Fruit fly (Drosophila melanogaster): ENCODE data around the gene CG42788.
A peak's percentile ranks its signal among the peaks of the same experiment; 100 is the strongest.

The CG42788 gene

dm6 chr3R:15089250-15089921 is 42.3 kb downstream of the CG42788 start (continued):
- TF ChIP-seq repo (GFP tag; optimal IDR thresholded peaks at IDR 0.05) (no peak), CG11695 (GFP tag; IDR thresholded peaks at IDR 0.05) (no peak), CG8281 (tag; optimal IDR thresholded peaks at IDR 0.05) (no peak), fd96Cb (tag; optimal IDR thresholded peaks at IDR 0.05) (no peak), Ptx1 (GFP tag; IDR thresholded peaks at IDR 0.05) (no peak; the same call in 1 of the 2 replicates), CG13123 (GFP tag; optimal IDR thresholded peaks at IDR 0.05) (peak; percentile 35), CG7928 (GFP tag; optimal IDR thresholded peaks at IDR 0.05) (no peak), CG7372 (GFP tag; IDR thresholded peaks at IDR 0.05) (no peak), unpg (GFP tag; optimal IDR thresholded peaks at IDR 0.05) (peak; percentile 27), zf30C (GFP tag; optimal IDR thresholded peaks at IDR 0.05) (no peak), CG4854 (GFP tag; optimal IDR thresholded peaks at IDR 0.05) (peak; percentile 10), wek (GFP tag; optimal IDR thresholded peaks at IDR 0.05) (peak; percentile 27), Elba2 (GFP tag; optimal IDR thresholded peaks at IDR 0.05) (no peak), fd64A (GFP tag; optimal IDR thresholded peaks at IDR 0.05) (peak; percentile 78), Adf1 (GFP tag; IDR thresholded peaks at IDR 0.05) (no peak), CG8478 (optimal IDR thresholded peaks at IDR 0.05) (no peak), yki (optimal IDR thresholded peaks at IDR 0.05) (no peak), z (GFP tag; IDR thresholded peaks at IDR 0.05) (no peak), CG16779 (GFP tag; IDR thresholded peaks at IDR 0.05) (no peak), CG6765 (GFP tag; optimal IDR thresholded peaks at IDR 0.05) (no peak), CG6254 (GFP tag; optimal IDR thresholded peaks at IDR 0.05) (no peak), Bteb2 (GFP tag; optimal IDR thresholded peaks at IDR 0.05) (no peak), Nf-YC (tag; optimal IDR thresholded peaks at IDR 0.05) (no peak), CG6689 (GFP tag; IDR thresholded peaks at IDR 0.05) (no peak), crp (GFP tag; optimal IDR thresholded peaks at IDR 0.05) (no peak), sens (GFP tag) (peak; percentile 94), Hr3 (GFP tag; optimal IDR thresholded peaks at IDR 0.05) (no peak), CG6813 (GFP tag; optimal IDR thresholded peaks at IDR 0.05) (peak; percentile 73), Camta (GFP tag; optimal IDR thresholded peaks at IDR 0.05) (peak; percentile 10), CG14667 (GFP tag; IDR thresholded peaks at IDR 0.05) (no peak), nom (GFP tag; optimal IDR thresholded peaks at IDR 0.05) (no peak), CG15011 (GFP tag; optimal IDR thresholded peaks at IDR 0.05) (peak; percentile 42), CG11696 (GFP tag; IDR thresholded peaks at IDR 0.05) (no peak), CG15479 (GFP tag; optimal IDR thresholded peaks at IDR 0.05) (no peak), CG3281 (GFP tag; optimal IDR thresholded peaks at IDR 0.05) (peak; percentile 27), dati (GFP tag; IDR thresholded peaks at IDR 0.05) (no peak)

dm6 chr3R:15088258-15088657 is 43.5 kb downstream of the CG42788 start:
- TF ChIP-seq CG15601 (tag; optimal IDR thresholded peaks at IDR 0.05) (peak; percentile 6), D19B (GFP tag; optimal IDR thresholded peaks at IDR 0.05) (peak; percentile 17), Gug (GFP tag; IDR thresholded peaks at IDR 0.05) (no peak)

dm6 chr3R:15087606-15088193 is 44.0 kb downstream of the CG42788 start:
- TF ChIP-seq mld (GFP tag; IDR thresholded peaks at IDR 0.05; ENCODE audit: partially characterized antibody) (no peak), peb (GFP tag; IDR thresholded peaks at IDR 0.05) (peak; percentile 73; the same call in 1 of the 2 replicates), shn (GFP tag; optimal IDR thresholded peaks at IDR 0.05) (peak; percentile 75), sisA (GFP tag; IDR thresholded peaks at IDR 0.05) (peak; percentile 93), wek (GFP tag; optimal IDR thresholded peaks at IDR 0.05) (peak; percentile 54), D19B (GFP tag; optimal IDR thresholded peaks at IDR 0.05) (peak; percentile 23), sna (GFP tag; IDR thresholded peaks at IDR 0.05; ENCODE audit: partially characterized antibody) (no peak), bowl (GFP tag; IDR thresholded peaks at IDR 0.05) (peak; percentile 88), cas (GFP tag; IDR thresholded peaks at IDR 0.05) (peak; percentile 80), CrebB (tag; optimal IDR thresholded peaks at IDR 0.05) (peak; percentile 67), CG34422 (GFP tag; IDR thresholded peaks at IDR 0.05) (peak; percentile 95), Awh (GFP tag; IDR thresholded peaks at IDR 0.05) (peak; percentile 92), MBD-R2 (GFP tag; IDR thresholded peaks at IDR 0.05) (peak; percentile 61; the same call in 1 of the 2 replicates), HLH3B (GFP tag; IDR thresholded peaks at IDR 0.05) (peak; percentile 94)
